Fruit fly (Drosophila melanogaster) whole organism: ENCODE data around the gene Hml.

ENCODE experiments used
- CG8478 ChIP-seq: fragments of >200 bp; optimal IDR thresholded peaks from 2 replicates; lab custom pipeline; 2018; ENCODE audit warnings: inconsistent platforms
- Dll ChIP-seq: fragments of >200 bp; optimal IDR thresholded peaks from 2 replicates; lab custom pipeline; 2017
- pan ChIP-seq: fragments of >200 bp; optimal IDR thresholded peaks from 2 replicates; lab custom pipeline; 2017
- psq ChIP-seq: fragments of >200 bp; optimal IDR thresholded peaks from 2 replicates; lab custom pipeline; 2017
- usp ChIP-seq: fragments of >200 bp; optimal IDR thresholded peaks from 2 replicates; lab custom pipeline; 2017; ENCODE audit warnings: missing biosample characterization, missing genetic modification characterization, mixed read lengths

DNA sequence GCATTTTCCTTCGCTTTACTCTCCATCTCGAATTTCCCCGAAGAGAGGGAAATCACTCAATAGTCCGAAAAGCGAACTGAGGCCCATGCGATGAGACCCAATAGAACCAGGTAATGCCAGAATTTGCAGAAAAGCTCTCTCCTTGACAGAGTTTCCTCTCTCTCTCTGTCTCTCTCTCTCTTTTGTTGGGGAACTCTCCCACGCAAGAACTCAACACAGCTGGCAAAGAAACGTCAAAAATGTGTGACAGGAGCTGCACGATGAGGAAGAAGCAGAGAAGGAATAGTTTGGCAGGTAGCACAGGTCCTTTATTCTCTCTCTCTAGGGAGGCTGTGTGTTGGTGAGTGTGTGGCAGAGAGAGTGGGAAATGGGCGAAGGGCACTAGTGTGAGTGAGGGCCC, 58.6 kb downstream of the Hml start:
- TF ChIP-seq CG8478 (lab: Kevin White, UChicago) (no peak), pan (lab: Kevin White, UChicago) (no peak), psq (lab: Kevin White, UChicago) (no peak), Dll (no peak), usp (no peak)
